Fruit fly (Drosophila melanogaster) S2 (cell line): ENCODE results near the gene CG17472.

Experiments
- CG8478 ChIP-seq: fragments of >200 bp; optimal IDR thresholded peaks from 2 replicates; lab custom pipeline; 2018
- CTCF ChIP-seq, 2 experiments: fragments of >200 bp; optimal IDR thresholded peaks; 2 replicates each; lab custom pipeline; 2018

DNA sequence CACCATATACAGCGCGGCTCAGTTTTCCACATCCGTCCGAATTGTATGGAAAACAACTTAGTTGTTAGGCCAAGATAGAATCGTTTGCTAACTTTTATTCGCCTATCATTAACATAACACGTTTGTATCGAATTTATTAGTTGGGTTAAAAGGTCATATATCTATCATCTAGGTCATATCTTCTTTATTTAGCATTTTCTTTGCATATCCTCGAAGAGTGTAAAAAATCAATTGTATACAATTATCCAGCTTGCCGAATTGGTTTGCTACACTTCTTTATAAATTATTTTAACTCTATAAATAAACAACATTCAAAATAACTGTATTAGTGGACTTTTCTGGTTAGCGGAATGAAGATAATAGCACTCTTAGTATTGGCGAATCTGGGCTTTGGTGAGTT is at the start of gene CG17472:
- TF ChIP-seq CG8478 (lab: Kevin White, UChicago) = no peak
- TF ChIP-seq CTCF (optimal IDR thresholded peaks at IDR 0.05; lab: Kevin White, UChicago) = no peak
